Fruit fly (Drosophila melanogaster) whole organism, embryonic: ENCODE measurements around the gene Apoltp.

ENCODE experiments used
- Abd-B ChIP-seq: fragments of 200-800 bp; sonication (Bioruptor generic); optimal IDR thresholded peaks from 2 replicates; lab custom pipeline; 2018; ENCODE audit warnings: missing biosample characterization, mild to moderate bottlenecking, missing genetic modification characterization, moderate library complexity
- Atf3 ChIP-seq: fragments of 200-800 bp; sonication (Bioruptor generic); optimal IDR thresholded peaks from 3 replicates; lab custom pipeline; 2016; ENCODE audit warnings: missing biosample characterization, missing genetic modification characterization
- Bgb ChIP-seq: fragments of 200-800 bp; sonication (Bioruptor generic); IDR thresholded peaks from 2 replicates; pipeline ENCODE4 v1.3.6; 2022; ENCODE audit warnings: missing biosample characterization, missing genetic modification characterization; ENCODE audit not compliant: partially characterized antibody
- Blimp-1 ChIP-seq: fragments of 200-800 bp; sonication (Bioruptor generic); optimal IDR thresholded peaks from 3 replicates; lab custom pipeline; 2018; ENCODE audit warnings: missing biosample characterization, missing genetic modification characterization, mild to moderate bottlenecking, moderate library complexity, missing genetic modification reagents
- CG10274 ChIP-seq: fragments of 200-800 bp; sonication (Bioruptor generic); optimal IDR thresholded peaks from 3 replicates; lab custom pipeline; 2017; ENCODE audit warnings: missing biosample characterization, mild to moderate bottlenecking, missing genetic modification characterization
- CG11398 ChIP-seq: fragments of 200-800 bp; sonication (Bioruptor generic); optimal IDR thresholded peaks from 2 replicates; lab custom pipeline; 2016; ENCODE audit warnings: missing biosample characterization, missing genetic modification characterization
- CG11723 ChIP-seq: fragments of 200-800 bp; sonication (Bioruptor generic); optimal IDR thresholded peaks from 2 replicates; lab custom pipeline; 2017; ENCODE audit warnings: missing biosample characterization, mild to moderate bottlenecking, missing genetic modification characterization
- CG1233 ChIP-seq: fragments of 200-800 bp; sonication (Bioruptor generic); optimal IDR thresholded peaks from 4 replicates; lab custom pipeline; 2018; ENCODE audit warnings: missing biosample characterization, mild to moderate bottlenecking, missing genetic modification characterization
- CG12769 ChIP-seq: fragments of 200-800 bp; sonication (Bioruptor generic); optimal IDR thresholded peaks from 2 replicates; lab custom pipeline; 2019; ENCODE audit warnings: missing biosample characterization, mild to moderate bottlenecking, missing genetic modification characterization, moderate library complexity
- CG12942 ChIP-seq: fragments of 200-800 bp; sonication (Bioruptor generic); optimal IDR thresholded peaks from 3 replicates; lab custom pipeline; 2016; ENCODE audit warnings: missing biosample characterization, missing genetic modification characterization
- CG14050 ChIP-seq: fragments of 200-800 bp; sonication (Bioruptor generic); IDR thresholded peaks from 3 replicates; pipeline ENCODE4 v1.3.6; 2022; ENCODE audit warnings: missing biosample characterization, missing genetic modification characterization
- CG15073 ChIP-seq: fragments of 200-800 bp; sonication (Bioruptor generic); optimal IDR thresholded peaks from 2 replicates; lab custom pipeline; 2016; ENCODE audit warnings: missing biosample characterization, missing genetic modification characterization
- CG15601 ChIP-seq: fragments of 200-800 bp; sonication (Bioruptor generic); optimal IDR thresholded peaks from 3 replicates; lab custom pipeline; 2019; ENCODE audit warnings: missing biosample characterization, mild to moderate bottlenecking, missing genetic modification characterization, moderate library complexity
- CG1792 ChIP-seq: fragments of 200-800 bp; sonication (Bioruptor generic); optimal IDR thresholded peaks from 2 replicates; lab custom pipeline; 2016; ENCODE audit warnings: missing biosample characterization, missing genetic modification characterization
- CG2120 ChIP-seq: fragments of 200-800 bp; sonication (Bioruptor generic); optimal IDR thresholded peaks from 3 replicates; lab custom pipeline; 2016; ENCODE audit warnings: missing biosample characterization, missing genetic modification characterization
- CG4360 ChIP-seq: fragments of 200-800 bp; sonication (Bioruptor generic); IDR thresholded peaks from 2 replicates; pipeline ENCODE4 v1.3.6; 2022; ENCODE audit warnings: missing biosample characterization, missing genetic modification characterization
- CG4854 ChIP-seq: fragments of 200-800 bp; sonication (Bioruptor generic); optimal IDR thresholded peaks from 2 replicates; lab custom pipeline; 2016; ENCODE audit warnings: missing biosample characterization, missing genetic modification characterization, inconsistent platforms
- CG7372 ChIP-seq: fragments of 200-800 bp; sonication (Bioruptor generic); IDR thresholded peaks from 2 replicates; pipeline ENCODE4 v1.3.6; 2022; ENCODE audit warnings: missing biosample characterization, missing genetic modification characterization
- CG7839 ChIP-seq: fragments of 200-800 bp; sonication (Bioruptor generic); optimal IDR thresholded peaks from 3 replicates; lab custom pipeline; 2018; ENCODE audit warnings: missing biosample characterization, mild to moderate bottlenecking, missing genetic modification characterization, moderate library complexity
- CG8290 ChIP-seq, 3 experiments: fragments of 200-800 bp; sonication (Bioruptor generic); optimal IDR thresholded peaks; 2 replicates each; lab custom pipeline; 2016 to 2019; ENCODE audit warnings: missing biosample characterization in 3 of 3, missing genetic modification characterization in 3 of 3, mild to moderate bottlenecking in 2 of 3, moderate library complexity in 1 of 3
- CG8944 ChIP-seq: fragments of 200-800 bp; sonication (Bioruptor generic); optimal IDR thresholded peaks from 3 replicates; lab custom pipeline; 2016; ENCODE audit warnings: missing biosample characterization, missing genetic modification characterization
- CG9876 ChIP-seq: fragments of 200-800 bp; sonication (Bioruptor generic); optimal IDR thresholded peaks from 2 replicates; lab custom pipeline; 2016; ENCODE audit warnings: missing biosample characterization, missing genetic modification characterization
- D19B ChIP-seq: fragments of 200-800 bp; sonication (Bioruptor generic); optimal IDR thresholded peaks from 2 replicates; lab custom pipeline; 2017; ENCODE audit warnings: missing biosample characterization, mild to moderate bottlenecking, missing genetic modification characterization
- E2f2 ChIP-seq: fragments of 200-800 bp; sonication (Bioruptor generic); IDR thresholded peaks from 2 replicates; pipeline ENCODE4 v1.3.6; 2022; ENCODE audit warnings: missing biosample characterization, missing genetic modification characterization
- Hmx ChIP-seq: fragments of 200-800 bp; sonication (Bioruptor generic); optimal IDR thresholded peaks from 2 replicates; lab custom pipeline; 2016; ENCODE audit warnings: missing biosample characterization, missing genetic modification characterization
- Meics ChIP-seq: fragments of 200-800 bp; sonication (Bioruptor generic); optimal IDR thresholded peaks from 2 replicates; lab custom pipeline; 2017; ENCODE audit warnings: missing biosample characterization, mild to moderate bottlenecking, missing genetic modification characterization
- Mes4 ChIP-seq: fragments of 200-800 bp; sonication (Bioruptor generic); optimal IDR thresholded peaks from 2 replicates; lab custom pipeline; 2016; ENCODE audit warnings: missing biosample characterization, missing genetic modification characterization
- NFAT ChIP-seq: fragments of 200-800 bp; sonication (Bioruptor generic); IDR thresholded peaks from 2 replicates; pipeline ENCODE4 v1.3.6; 2022; ENCODE audit warnings: missing biosample characterization, missing genetic modification characterization
- Oaz ChIP-seq: fragments of 200-800 bp; sonication (Bioruptor generic); IDR thresholded peaks from 2 replicates; pipeline ENCODE4 v1.3.6; 2022; ENCODE audit warnings: missing biosample characterization, missing genetic modification characterization
- Optix ChIP-seq: fragments of 200-800 bp; sonication (Bioruptor generic); IDR thresholded peaks from 3 replicates; pipeline ENCODE4 v1.3.6; 2022; ENCODE audit warnings: missing biosample characterization, missing genetic modification characterization
- Usf ChIP-seq: fragments of 200-800 bp; sonication (Bioruptor generic); optimal IDR thresholded peaks from 2 replicates; lab custom pipeline; 2017; ENCODE audit warnings: missing genotype, missing biosample characterization, missing genetic modification characterization
- Xbp1 ChIP-seq: fragments of 200-800 bp; sonication (Bioruptor generic); optimal IDR thresholded peaks from 3 replicates; lab custom pipeline; 2016; ENCODE audit warnings: missing biosample characterization, mild to moderate bottlenecking, missing genetic modification characterization
- Xrp1 ChIP-seq: fragments of 200-800 bp; sonication (Bioruptor generic); IDR thresholded peaks from 2 replicates; pipeline ENCODE4 v1.3.6; 2022; ENCODE audit warnings: missing biosample characterization, missing genetic modification characterization
- ap ChIP-seq: fragments of 200-800 bp; sonication (Bioruptor generic); IDR thresholded peaks from 2 replicates; pipeline ENCODE4 v1.3.6; 2022; ENCODE audit warnings: missing biosample characterization, missing genetic modification characterization
- ato ChIP-seq: fragments of 200-800 bp; sonication (Bioruptor generic); IDR thresholded peaks from 2 replicates; pipeline ENCODE4 v1.3.6; 2022; ENCODE audit warnings: missing biosample characterization, missing genetic modification characterization; ENCODE audit not compliant: partially characterized antibody
- bbx ChIP-seq: fragments of 200-800 bp; sonication (Bioruptor generic); IDR thresholded peaks from 2 replicates; pipeline ENCODE4 v1.3.6; 2022; ENCODE audit warnings: missing biosample characterization, missing genetic modification characterization; ENCODE audit not compliant: partially characterized antibody
- bsh ChIP-seq, 2 experiments: fragments of 200-800 bp; sonication (Bioruptor generic); optimal IDR thresholded peaks; 2 replicates each; lab custom pipeline; 2017 to 2018; ENCODE audit warnings: mild to moderate bottlenecking in 2 of 2, missing biosample characterization in 2 of 2, missing genetic modification characterization in 2 of 2, moderate library complexity in 1 of 2
- ems ChIP-seq: fragments of 200-800 bp; sonication (Bioruptor generic); optimal IDR thresholded peaks from 3 replicates; lab custom pipeline; 2016; ENCODE audit warnings: missing biosample characterization, missing genetic modification characterization
- exex ChIP-seq: fragments of 200-800 bp; sonication (Bioruptor generic); optimal IDR thresholded peaks from 4 replicates; lab custom pipeline; 2018; ENCODE audit warnings: missing biosample characterization, mild to moderate bottlenecking, missing genetic modification characterization, moderate library complexity
- ind ChIP-seq: fragments of 200-800 bp; sonication (Bioruptor generic); optimal IDR thresholded peaks from 3 replicates; lab custom pipeline; 2016; ENCODE audit warnings: missing biosample characterization, missing genetic modification characterization
- lab ChIP-seq: fragments of 200-800 bp; sonication (Bioruptor generic); optimal IDR thresholded peaks from 3 replicates; lab custom pipeline; 2017; ENCODE audit warnings: missing biosample characterization, missing genetic modification characterization, mild to moderate bottlenecking, moderate library complexity, missing genetic modification reagents
- lilli ChIP-seq: fragments of 200-800 bp; sonication (Bioruptor generic); optimal IDR thresholded peaks from 3 replicates; lab custom pipeline; 2016; ENCODE audit warnings: missing biosample characterization, missing genetic modification characterization
- maf-S ChIP-seq: fragments of 200-800 bp; sonication (Bioruptor generic); optimal IDR thresholded peaks from 2 replicates; lab custom pipeline; 2016; ENCODE audit warnings: missing biosample characterization, missing genetic modification characterization
- peb ChIP-seq: fragments of 200-800 bp; sonication (Bioruptor generic); IDR thresholded peaks from 2 replicates; pipeline ENCODE4 v1.3.6; 2022; ENCODE audit warnings: missing biosample characterization, missing genetic modification characterization
- ranshi ChIP-seq: fragments of 200-800 bp; sonication (Bioruptor generic); IDR thresholded peaks from 2 replicates; pipeline ENCODE4 v1.3.6; 2022; ENCODE audit warnings: missing biosample characterization, missing genetic modification characterization
- scrt ChIP-seq: fragments of 200-800 bp; sonication (Bioruptor generic); optimal IDR thresholded peaks from 2 replicates; lab custom pipeline; 2018; ENCODE audit warnings: missing biosample characterization, mild to moderate bottlenecking, missing genetic modification characterization, moderate library complexity
- ssp ChIP-seq: fragments of 200-800 bp; sonication (Bioruptor generic); IDR thresholded peaks from 2 replicates; pipeline ENCODE4 v1.3.6; 2022; ENCODE audit warnings: missing biosample characterization, missing genetic modification characterization
- tgo ChIP-seq: fragments of 200-800 bp; sonication (Bioruptor generic); IDR thresholded peaks from 3 replicates; pipeline ENCODE4 v1.3.6; 2022; ENCODE audit warnings: missing biosample characterization, missing genetic modification characterization
- unc-4 ChIP-seq: fragments of 200-800 bp; sonication (Bioruptor generic); IDR thresholded peaks from 2 replicates; pipeline ENCODE4 v1.3.6; 2022; ENCODE audit warnings: missing biosample characterization, missing genetic modification characterization; ENCODE audit not compliant: partially characterized antibody
- wdn ChIP-seq: fragments of 200-800 bp; sonication (Bioruptor generic); IDR thresholded peaks from 2 replicates; pipeline ENCODE4 v1.3.6; 2022; ENCODE audit warnings: missing biosample characterization, missing genetic modification characterization

Apoltp gene

dm6 chr2L:9660516-9660920 is 26.5 kb downstream of the Apoltp start (continued):
- TF ChIP-seq tgo (GFP tag; lab: Robert Waterston, UW) (peak; percentile 80), CG8944 (GFP tag; lab: Kevin White, UChicago) (no peak), CG12769 (no peak), ap (GFP tag; lab: Robert Waterston, UW) (peak; percentile 34; the same call in 1 of the 2 replicates), Xbp1 (GFP tag; lab: Kevin White, UChicago) (peak; percentile 57), ssp (GFP tag; lab: Robert Waterston, UW) (peak; percentile 36; the same call in 1 of the 2 replicates), Abd-B (peak; percentile 45), CG7372 (GFP tag; lab: Robert Waterston, UW) (peak; percentile 80), peb (GFP tag; lab: Robert Waterston, UW) (0 out of 2 replicates have a peak, but pooled peaks have one; percentile 26), maf-S (GFP tag; lab: Kevin White, UChicago) (peak; percentile 26), E2f2 (peak; percentile 45; the same call in 1 of the 2 replicates), NFAT (GFP tag; lab: Robert Waterston, UW) (peak; percentile 53), CG2120 (peak; percentile 91), CG10274 (GFP tag; lab: Kevin White, UChicago) (peak; percentile 60), ato (GFP tag; lab: Robert Waterston, UW) (no peak), Atf3 (GFP tag; lab: Kevin White, UChicago) (peak; percentile 64), CG15073 (GFP tag; lab: Kevin White, UChicago) (no peak), Xrp1 (peak; percentile 57; the same call in 1 of the 2 replicates), D19B (GFP tag; lab: Kevin White, UChicago) (peak; percentile 68), ranshi (GFP tag; lab: Robert Waterston, UW) (peak; percentile 73), lab (GFP tag; lab: Kevin White, UChicago) (peak; percentile 90), bbx (GFP tag; lab: Robert Waterston, UW) (no peak), unc-4 (GFP tag; lab: Robert Waterston, UW) (no peak), CG8290 (GFP tag; optimal IDR thresholded peaks at IDR 0.05; lab: Kevin White, UChicago) (no peak), CG8290 (tag; optimal IDR thresholded peaks at IDR 0.05; lab: Kevin White, UChicago) (no peak), CG1233 (GFP tag; lab: Kevin White, UChicago) (peak; percentile 75), exex (tag; lab: Kevin White, UChicago) (peak; percentile 43), wdn (GFP tag; lab: Robert Waterston, UW) (peak; percentile 52; the same call in 1 of the 2 replicates), Optix (peak; percentile 44; the same call in 1 of the 3 replicates), Hmx (no peak), bsh (GFP tag; optimal IDR thresholded peaks at IDR 0.05; lab: Kevin White, UChicago) (no peak), CG15601 (tag; lab: Kevin White, UChicago) (no peak), Meics (GFP tag; lab: Kevin White, UChicago) (peak; percentile 90), scrt (peak; percentile 79), CG11723 (peak; percentile 31), CG7839 (tag; lab: Kevin White, UChicago) (peak; percentile 87), CG11398 (GFP tag; lab: Kevin White, UChicago) (no peak), Bgb (GFP tag; lab: Robert Waterston, UW) (no peak), CG4854 (GFP tag; lab: Kevin White, UChicago) (no peak), Mes4 (GFP tag; lab: Kevin White, UChicago) (peak; percentile 15), ems (peak; percentile 53), ind (GFP tag; lab: Kevin White, UChicago) (peak; percentile 66), CG12942 (GFP tag; lab: Kevin White, UChicago) (no peak), lilli (GFP tag; lab: Kevin White, UChicago) (peak; percentile 78), Oaz (GFP tag; lab: Robert Waterston, UW) (peak; percentile 53), CG14050 (GFP tag; lab: Robert Waterston, UW) (peak; percentile 56; the same call in 2 of the 3 replicates), Blimp-1 (GFP tag; lab: Kevin White, UChicago) (peak; percentile 46), Usf (peak; percentile 23), CG4360 (GFP tag; lab: Robert Waterston, UW) (no peak), CG9876 (GFP tag; lab: Kevin White, UChicago) (no peak), CG1792 (GFP tag; lab: Kevin White, UChicago) (peak; percentile 55)
